Worm (Caenorhabditis elegans) whole organism, L4 larva: Measurements from ENCODE around the gene srx-5.
A peak's percentile ranks its signal among the peaks of the same experiment; 100 is the strongest.

Source experiments
- F10B5.3 ChIP-seq: sonication (generic microtip); optimal IDR thresholded peaks from 2 replicates; lab custom pipeline; 2016; ENCODE audit warnings: mild to moderate bottlenecking, missing genetic modification characterization, missing compliant biosample characterization
- R02D3.7 ChIP-seq: fragments of 150-350 bp; sonication (generic microtip); optimal IDR thresholded peaks from 3 replicates; lab custom pipeline; 2014; ENCODE audit warnings: missing biosample characterization, missing genetic modification characterization
- T26A8.4 ChIP-seq: fragments of 200-800 bp; sonication (Bioruptor generic); IDR thresholded peaks from 2 replicates; pipeline ENCODE4 v1.3.6; 2022; ENCODE audit warnings: missing genetic modification characterization, missing compliant biosample characterization
- ZK337.2 ChIP-seq: fragments of 200-800 bp; sonication (Bioruptor generic); IDR thresholded peaks from 2 replicates; pipeline ENCODE4 v1.3.6; 2022; ENCODE audit warnings: missing genetic modification reagents, missing genetic modification characterization, missing compliant biosample characterization
- arid-1 ChIP-seq: fragments of 200-800 bp; sonication (Bioruptor generic); conservative IDR thresholded peaks from 2 replicates; pipeline ENCODE4 v1.3.6; 2022; ENCODE audit warnings: missing genetic modification reagents, missing genetic modification characterization, missing compliant biosample characterization
- attf-4 ChIP-seq: sonication (generic microtip); optimal IDR thresholded peaks from 3 replicates; lab custom pipeline; 2017; ENCODE audit warnings: missing biosample characterization, missing genetic modification characterization
- ceh-82 ChIP-seq: sonication (generic microtip); optimal IDR thresholded peaks from 2 replicates; lab custom pipeline; 2017; ENCODE audit warnings: missing biosample characterization, missing genetic modification characterization
- ces-1 ChIP-seq: fragments of 150-350 bp; sonication (generic microtip); optimal IDR thresholded peaks from 4 replicates; lab custom pipeline; 2014; ENCODE audit warnings: missing biosample characterization, missing genetic modification reagents, missing genetic modification characterization
- ctbp-1 ChIP-seq: fragments of 200-800 bp; sonication (Bioruptor generic); IDR thresholded peaks from 2 replicates; pipeline ENCODE4 v1.3.6; 2022; ENCODE audit warnings: missing genetic modification reagents, missing genetic modification characterization, missing compliant biosample characterization
- daf-12 ChIP-seq: fragments of 150-350 bp; optimal IDR thresholded peaks from 2 replicates; lab custom pipeline; 2014; ENCODE audit warnings: missing biosample characterization, missing genetic modification reagents, missing genetic modification characterization
- daf-16 ChIP-seq, 3 experiments: sonication (generic microtip); optimal IDR thresholded peaks; 2 replicates each; lab custom pipeline; 2016 to 2017; ENCODE audit warnings: missing genetic modification characterization in 3 of 3, missing genetic modification reagents in 3 of 3, mild to moderate bottlenecking in 2 of 3, missing compliant biosample characterization in 2 of 3, missing biosample characterization in 1 of 3, moderate library complexity in 1 of 3
- daf-19 ChIP-seq: fragments of 200-800 bp; sonication (Bioruptor generic); conservative IDR thresholded peaks from 2 replicates; pipeline ENCODE4 v1.3.6; 2022; ENCODE audit warnings: missing genetic modification characterization, missing compliant biosample characterization
- dmd-6 ChIP-seq: fragments of 200-800 bp; sonication (Bioruptor generic); IDR thresholded peaks from 2 replicates; pipeline ENCODE4 v1.3.6; 2022; ENCODE audit warnings: missing genetic modification reagents, missing genetic modification characterization, missing compliant biosample characterization
- dmd-8 ChIP-seq: fragments of 200-800 bp; sonication (Bioruptor generic); IDR thresholded peaks from 2 replicates; pipeline ENCODE4 v1.3.6; 2022; ENCODE audit warnings: missing genetic modification characterization, missing compliant biosample characterization
- dmd-9 ChIP-seq: fragments of 200-800 bp; sonication (Bioruptor generic); IDR thresholded peaks from 2 replicates; pipeline ENCODE4 v1.3.6; 2022; ENCODE audit warnings: missing genetic modification reagents, missing genetic modification characterization, missing compliant biosample characterization
- dpl-1 ChIP-seq: fragments of 150-350 bp; optimal IDR thresholded peaks from 2 replicates; lab custom pipeline; 2014; ENCODE audit warnings: missing biosample characterization, missing genetic modification reagents, missing genetic modification characterization
- dve-1 ChIP-seq: sonication (generic microtip); optimal IDR thresholded peaks from 2 replicates; lab custom pipeline; 2017; ENCODE audit warnings: antibody characterized with exemption, mild to moderate bottlenecking, missing genetic modification characterization, missing compliant biosample characterization; ENCODE audit not compliant: insufficient read depth
- fkh-10 ChIP-seq: fragments of 150-350 bp; optimal IDR thresholded peaks from 2 replicates; lab custom pipeline; 2014; ENCODE audit warnings: missing biosample characterization, missing genetic modification reagents, missing genetic modification characterization
- fos-1 ChIP-seq: fragments of 150-350 bp; optimal IDR thresholded peaks from 2 replicates; lab custom pipeline; 2014; ENCODE audit warnings: missing biosample characterization, missing genetic modification characterization
- gei-8 ChIP-seq: fragments of 200-800 bp; sonication (Bioruptor generic); optimal IDR thresholded peaks from 2 replicates; lab custom pipeline; 2018; ENCODE audit warnings: mild to moderate bottlenecking, missing genetic modification characterization, missing compliant biosample characterization
- hmg-1.1 ChIP-seq: fragments of 200-800 bp; sonication (Bioruptor generic); IDR thresholded peaks from 2 replicates; pipeline ENCODE4 v1.3.6; 2022; ENCODE audit warnings: missing genetic modification reagents, missing genetic modification characterization, missing compliant biosample characterization
- lin-1 ChIP-seq: fragments of 200-800 bp; sonication (Bioruptor generic); IDR thresholded peaks from 2 replicates; pipeline ENCODE4 v1.3.6; 2022; ENCODE audit warnings: missing genetic modification reagents, missing genetic modification characterization, missing compliant biosample characterization
- lin-15B ChIP-seq: fragments of 150-350 bp; sonication (generic microtip); optimal IDR thresholded peaks from 3 replicates; lab custom pipeline; 2014; ENCODE audit warnings: missing biosample characterization, missing genetic modification characterization
- lir-3 ChIP-seq: sonication (generic microtip); optimal IDR thresholded peaks from 2 replicates; lab custom pipeline; 2016; ENCODE audit warnings: mild to moderate bottlenecking, missing genetic modification characterization, missing compliant biosample characterization
- madf-5 ChIP-seq, 2 experiments: fragments of 200-800 bp; sonication (Bioruptor generic); IDR thresholded peaks; 2 replicates each; pipeline ENCODE4 v1.3.6; 2022; ENCODE audit warnings: missing compliant biosample characterization in 2 of 2, missing genetic modification characterization in 2 of 2
- mdl-1 ChIP-seq, 2 experiments: fragments of 150-350 bp in 1 of 2; sonication (generic microtip) in 1 of 2; optimal IDR thresholded peaks; 2 replicates each; lab custom pipeline; 2014 to 2017; ENCODE audit warnings: missing biosample characterization in 2 of 2, missing genetic modification characterization in 2 of 2
- mep-1 ChIP-seq: fragments of 150-350 bp; sonication (generic microtip); optimal IDR thresholded peaks from 3 replicates; lab custom pipeline; 2014; ENCODE audit warnings: missing biosample characterization, missing genetic modification characterization
- mes-2 ChIP-seq: sonication (generic microtip); optimal IDR thresholded peaks from 2 replicates; lab custom pipeline; 2016; ENCODE audit warnings: missing genotype, mild to moderate bottlenecking, missing genetic modification characterization, missing compliant biosample characterization; ENCODE audit not compliant: poor library complexity, severe bottlenecking
- mxl-2 ChIP-seq: fragments of 200-800 bp; sonication (Bioruptor generic); conservative IDR thresholded peaks from 2 replicates; pipeline ENCODE4 v1.3.6; 2022; ENCODE audit warnings: missing genetic modification reagents, missing genetic modification characterization, missing compliant biosample characterization
- nhr-10 ChIP-seq: fragments of 150-350 bp; optimal IDR thresholded peaks from 2 replicates; lab custom pipeline; 2014; ENCODE audit warnings: missing biosample characterization, missing genetic modification characterization
- nhr-11 ChIP-seq: fragments of 150-350 bp; optimal IDR thresholded peaks from 2 replicates; lab custom pipeline; 2014; ENCODE audit warnings: missing biosample characterization, missing genetic modification characterization
- nhr-42 ChIP-seq: fragments of 200-800 bp; sonication (Bioruptor generic); IDR thresholded peaks from 2 replicates; pipeline ENCODE4 v1.3.6; 2022; ENCODE audit warnings: missing genetic modification characterization, missing compliant biosample characterization
- pha-4 ChIP-seq, 2 experiments: fragments of 150-350 bp in 1 of 2; fragments of 200-800 bp in 1 of 2; sonication (Bioruptor generic) in 1 of 2; IDR thresholded peaks in 1 of 2; optimal IDR thresholded peaks in 1 of 2; 2 replicates each; pipeline versions ENCODE4 v1.3.6 to Lab custom; 2014 to 2022; ENCODE audit warnings: missing genetic modification characterization in 2 of 2, missing genetic modification reagents in 2 of 2, missing biosample characterization in 1 of 2, missing compliant biosample characterization in 1 of 2
- php-3 ChIP-seq: fragments of 200-800 bp; sonication (Bioruptor generic); IDR thresholded peaks from 2 replicates; pipeline ENCODE4 v1.3.6; 2022; ENCODE audit warnings: missing genetic modification reagents, missing genetic modification characterization, missing compliant biosample characterization
- sdz-12 ChIP-seq: fragments of 200-800 bp; sonication (Bioruptor generic); optimal IDR thresholded peaks from 2 replicates; lab custom pipeline; 2018; ENCODE audit warnings: mild to moderate bottlenecking, missing genetic modification characterization, missing compliant biosample characterization
- skn-1 ChIP-seq: fragments of 150-350 bp; optimal IDR thresholded peaks from 2 replicates; lab custom pipeline; 2014; ENCODE audit warnings: missing biosample characterization, missing genetic modification characterization
- snpc-4 ChIP-seq: fragments of 150-350 bp; optimal IDR thresholded peaks from 2 replicates; lab custom pipeline; 2014; ENCODE audit warnings: missing biosample characterization, missing genetic modification characterization
- tag-97 ChIP-seq: fragments of 200-800 bp; sonication (Bioruptor generic); IDR thresholded peaks from 2 replicates; pipeline ENCODE4 v1.3.6; 2022; ENCODE audit warnings: missing genetic modification characterization, missing compliant biosample characterization
- unc-130 ChIP-seq: sonication (generic microtip); optimal IDR thresholded peaks from 2 replicates; lab custom pipeline; 2016; ENCODE audit warnings: missing genetic modification reagents, missing genetic modification characterization, missing compliant biosample characterization
- zfp-2 ChIP-seq: sonication (generic microtip); optimal IDR thresholded peaks from 2 replicates; lab custom pipeline; 2016; ENCODE audit warnings: mild to moderate bottlenecking, missing genetic modification characterization, missing compliant biosample characterization
- zfp-3 ChIP-seq: fragments of 200-800 bp; sonication (Bioruptor generic); conservative IDR thresholded peaks from 2 replicates; pipeline ENCODE4 v1.3.6; 2022; ENCODE audit warnings: missing genetic modification reagents, missing genetic modification characterization, missing compliant biosample characterization
- zip-11 ChIP-seq: fragments of 200-800 bp; sonication (Bioruptor generic); IDR thresholded peaks from 2 replicates; pipeline ENCODE4 v1.3.6; 2022; ENCODE audit warnings: missing genetic modification characterization, missing compliant biosample characterization
- ztf-11 ChIP-seq: fragments of 150-350 bp; optimal IDR thresholded peaks from 2 replicates; lab custom pipeline; 2014; ENCODE audit warnings: missing biosample characterization, missing genetic modification characterization

The srx-5 gene

DNA sequence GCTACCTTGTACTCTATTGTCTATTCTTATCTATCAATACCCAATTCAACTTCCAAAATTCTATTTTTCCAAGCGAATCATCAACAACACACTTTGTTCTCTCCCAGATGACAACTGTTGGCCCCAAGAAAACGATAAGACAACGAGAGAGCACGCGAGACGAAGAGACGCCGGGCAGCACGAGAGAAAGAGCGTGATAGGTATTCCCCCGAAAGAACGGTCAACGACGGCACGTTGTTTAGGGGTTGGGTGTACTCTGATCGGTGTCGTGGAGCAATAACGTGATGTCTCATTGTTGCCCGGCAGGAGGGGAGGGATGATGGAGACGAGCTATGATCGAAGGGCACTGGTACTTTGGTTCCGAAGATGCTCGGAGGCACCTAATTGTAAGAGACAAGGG lies 31.5 kb downstream of the srx-5 start (continued):
- TF ChIP-seq mxl-2 (GFP tag; lab: Robert Waterston, UW): peak; percentile 73
- no peak for TF ChIP-seq fkh-10 (GFP tag; lab: Kevin White, UChicago)
- TF ChIP-seq skn-1: no peak
- no peak for TF ChIP-seq ztf-11 (tag; lab: Kevin White, UChicago)
- TF ChIP-seq ctbp-1 (GFP tag; lab: Robert Waterston, UW): peak; percentile 65; the same call in 1 of the 2 replicates
- TF ChIP-seq hmg-1.1: peak; percentile 71
- TF ChIP-seq arid-1 (GFP tag; lab: Robert Waterston, UW): no peak
- TF ChIP-seq daf-12: no peak
- TF ChIP-seq lir-3 (tag; lab: Kevin White, UChicago): no peak
- peak; percentile 92 for TF ChIP-seq php-3 (GFP tag; lab: Robert Waterston, UW)
- TF ChIP-seq lin-1 (GFP tag; lab: Robert Waterston, UW): peak; percentile 80
- TF ChIP-seq daf-16 (GFP tag; optimal IDR thresholded peaks at IDR 0.05; lab: Kevin White, UChicago): peak; percentile 95 to 96
- TF ChIP-seq daf-16 (tag; optimal IDR thresholded peaks at IDR 0.05; lab: Kevin White, UChicago): peak; percentile 99
- no peak for TF ChIP-seq lin-15B
- peak; percentile 79 for TF ChIP-seq mep-1 (tag; lab: Kevin White, UChicago)
- peak; percentile 96 for TF ChIP-seq nhr-11 (tag; lab: Kevin White, UChicago)
- TF ChIP-seq daf-19: no peak
- TF ChIP-seq nhr-10: peak; percentile 97
- TF ChIP-seq madf-5 (GFP tag; IDR thresholded peaks at IDR 0.05; lab: Robert Waterston, UW): no peak
- TF ChIP-seq dmd-9 (GFP tag; lab: Robert Waterston, UW): no peak
- TF ChIP-seq tag-97: no peak

DNA sequence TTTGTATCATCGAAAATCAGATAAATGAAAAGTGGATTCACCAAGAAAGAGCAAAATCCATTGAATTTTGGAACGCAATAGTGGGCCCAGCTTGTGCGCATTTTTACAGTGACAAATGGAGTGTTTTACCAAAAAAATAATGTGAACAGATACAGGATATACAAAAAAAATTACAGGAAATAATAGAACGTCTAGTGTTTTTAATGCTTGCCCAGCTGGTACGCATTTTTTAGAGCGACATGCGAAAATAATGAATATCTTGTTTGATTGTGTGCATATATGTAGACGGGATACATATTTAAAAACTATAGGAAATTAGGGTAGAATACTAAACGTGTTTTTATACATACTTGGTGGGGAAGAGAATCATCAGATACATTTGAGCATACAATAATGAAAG lies 36.3 kb downstream of the srx-5 start, which contains the start of gene srj-25:
srj-25 (minus strand) TSS at position 101 of the 400 bp plus-strand sequence.
- TF ChIP-seq zfp-3 (GFP tag; lab: Robert Waterston, UW): no peak
- TF ChIP-seq gei-8: no peak
- TF ChIP-seq zip-11 (GFP tag; lab: Robert Waterston, UW): no peak
- TF ChIP-seq lin-1 (GFP tag; lab: Robert Waterston, UW): no peak
- TF ChIP-seq pha-4 (GFP tag; IDR thresholded peaks at IDR 0.05; lab: Robert Waterston, UW): no peak
- no peak for TF ChIP-seq pha-4 (tag; optimal IDR thresholded peaks at IDR 0.05; lab: Kevin White, UChicago)
- TF ChIP-seq nhr-42: no peak
- no peak for TF ChIP-seq ZK337.2 (GFP tag; lab: Robert Waterston, UW)
- TF ChIP-seq dmd-8 (GFP tag; lab: Robert Waterston, UW): no peak
- no peak for TF ChIP-seq ceh-82 (tag; lab: Kevin White, UChicago)
- no peak for TF ChIP-seq skn-1
- no peak for TF ChIP-seq R02D3.7 (tag; lab: Kevin White, UChicago)
- no peak for TF ChIP-seq zfp-2 (tag; lab: Kevin White, UChicago)

DNA sequence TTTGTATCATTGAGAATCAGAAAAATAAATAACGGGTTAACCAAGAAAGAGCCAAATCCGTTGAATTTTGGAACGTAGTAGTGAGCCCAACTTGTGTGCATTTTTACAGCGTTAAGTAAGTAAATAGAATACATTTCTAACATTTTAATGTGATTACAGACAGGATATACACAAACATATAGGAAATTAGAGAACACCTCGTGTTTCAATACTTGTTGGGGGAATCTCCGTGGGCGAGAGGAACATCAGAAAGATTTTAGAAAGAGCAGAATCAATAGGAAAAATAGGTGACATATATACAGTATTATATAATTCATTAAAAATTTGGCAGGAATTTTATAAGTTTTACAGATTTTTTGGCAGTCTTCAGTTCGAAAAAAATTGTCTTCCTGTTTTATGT lies 38.9 kb downstream of the srx-5 start, which contains the start of gene srj-24:
srj-24 (minus strand) TSS at position 101 of the 400 bp plus-strand sequence.
- TF ChIP-seq zfp-2 (tag; lab: Kevin White, UChicago) (no peak), F10B5.3 (tag; lab: Kevin White, UChicago) (no peak), sdz-12 (no peak), ces-1 (GFP tag; lab: Kevin White, UChicago) (no peak), mes-2 (tag; lab: Kevin White, UChicago) (no peak), unc-130 (GFP tag; lab: Kevin White, UChicago) (no peak), mdl-1 (tag; optimal IDR thresholded peaks at IDR 0.05; lab: Kevin White, UChicago) (no peak), dmd-6 (no peak), fos-1 (tag; lab: Kevin White, UChicago) (no peak), mxl-2 (GFP tag; lab: Robert Waterston, UW) (no peak), dve-1 (tag; lab: Kevin White, UChicago) (no peak), snpc-4 (tag; lab: Kevin White, UChicago) (no peak), ztf-11 (tag; lab: Kevin White, UChicago) (no peak), attf-4 (no peak), lin-1 (GFP tag; lab: Robert Waterston, UW) (no peak), ctbp-1 (GFP tag; lab: Robert Waterston, UW) (no peak), daf-12 (no peak), dpl-1 (no peak), T26A8.4 (GFP tag; lab: Robert Waterston, UW) (no peak)
